Worm (Caenorhabditis elegans): ENCODE data around the gene M7.8.

DNA sequence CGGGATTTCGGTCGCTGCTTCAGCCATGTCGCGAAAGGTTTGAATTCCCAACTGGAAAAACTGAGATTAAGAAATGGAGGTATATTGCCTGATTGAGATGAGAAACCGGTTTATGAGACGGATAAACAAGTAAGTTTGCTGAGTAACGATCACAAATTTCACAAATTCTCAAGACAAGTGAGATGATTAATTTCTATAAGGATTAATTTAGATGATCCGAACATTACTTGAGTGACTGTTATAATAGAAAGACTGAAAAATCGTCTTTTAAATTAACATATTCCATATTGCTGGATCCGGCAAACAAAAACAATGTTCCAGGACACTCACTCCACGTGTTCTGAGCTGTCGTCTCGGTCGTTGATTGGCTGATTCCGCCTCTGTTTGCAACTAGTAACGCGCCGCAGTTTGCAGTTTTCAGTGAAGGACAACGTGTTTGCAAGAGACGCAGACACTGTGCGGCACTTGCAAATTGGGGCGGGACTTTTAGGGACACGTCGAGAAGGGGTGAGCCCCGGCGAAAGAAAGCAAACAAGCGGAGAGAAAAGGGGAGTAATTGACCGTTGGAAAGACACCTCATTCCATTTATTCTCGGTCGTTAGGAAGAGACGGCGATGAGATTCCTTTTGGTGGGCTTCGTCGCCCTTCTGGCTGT lies 24.1 kb upstream of the M7.8 start, which contains the start of the genes imp-2 and enpl-1:
- TF ChIP-seq pag-3 (tag; optimal IDR thresholded peaks at IDR 0.05; ENCODE audit: borderline replicate concordance): no peak
- no peak for TF ChIP-seq fkh-10 (GFP tag; optimal IDR thresholded peaks at IDR 0.05)
- TF ChIP-seq F13H6.1 (tag; optimal IDR thresholded peaks at IDR 0.05): peak; percentile 39
- TF ChIP-seq unc-55 (GFP tag; optimal IDR thresholded peaks at IDR 0.05): peak; percentile 50
